Worm (Caenorhabditis elegans) whole organism, L4 larva: Measurements from ENCODE around the gene msp-76.

Experiments used
- F10B5.3 ChIP-seq: sonication (generic microtip); optimal IDR thresholded peaks from 2 replicates; lab custom pipeline; 2016; ENCODE audit warnings: mild to moderate bottlenecking, missing genetic modification characterization, missing compliant biosample characterization
- F26F4.8 ChIP-seq: fragments of 200-800 bp; sonication (Bioruptor generic); conservative IDR thresholded peaks from 2 replicates; pipeline ENCODE4 v1.3.6; 2022; ENCODE audit warnings: missing genetic modification characterization, missing compliant biosample characterization
- F37D6.2 ChIP-seq: sonication (generic microtip); optimal IDR thresholded peaks from 2 replicates; lab custom pipeline; 2016; ENCODE audit warnings: mild to moderate bottlenecking, missing genetic modification characterization, missing compliant biosample characterization
- F44E2.7 ChIP-seq: fragments of 200-800 bp; sonication (Bioruptor generic); IDR thresholded peaks from 2 replicates; pipeline ENCODE4 v2.1.2; 2022; ENCODE audit warnings: missing genetic modification characterization, missing compliant biosample characterization
- T26A8.4 ChIP-seq: fragments of 200-800 bp; sonication (Bioruptor generic); IDR thresholded peaks from 2 replicates; pipeline ENCODE4 v1.3.6; 2022; ENCODE audit warnings: missing genetic modification characterization, missing compliant biosample characterization
- Y48G9A.11 ChIP-seq: fragments of 200-800 bp; sonication (Bioruptor generic); IDR thresholded peaks from 2 replicates; pipeline ENCODE4 v1.3.6; 2022; ENCODE audit warnings: missing genetic modification reagents, missing genetic modification characterization, missing compliant biosample characterization
- ZK337.2 ChIP-seq: fragments of 200-800 bp; sonication (Bioruptor generic); IDR thresholded peaks from 2 replicates; pipeline ENCODE4 v1.3.6; 2022; ENCODE audit warnings: missing genetic modification reagents, missing genetic modification characterization, missing compliant biosample characterization
- aha-1 ChIP-seq: fragments of 150-350 bp; peaks from one replicate; lab custom pipeline; 2014; ENCODE audit warnings: missing biosample characterization, missing genetic modification characterization
- ama-1 ChIP-seq: fragments of 150-350 bp; optimal IDR thresholded peaks from 2 replicates; lab custom pipeline; 2014; ENCODE audit warnings: inconsistent platforms, mixed read lengths
- ceh-20 ChIP-seq: fragments of 200-800 bp; sonication (Bioruptor generic); IDR thresholded peaks from 2 replicates; pipeline ENCODE4 v1.3.6; 2022; ENCODE audit warnings: missing genetic modification reagents, missing genetic modification characterization, missing compliant biosample characterization
- ctbp-1 ChIP-seq: fragments of 200-800 bp; sonication (Bioruptor generic); IDR thresholded peaks from 2 replicates; pipeline ENCODE4 v1.3.6; 2022; ENCODE audit warnings: missing genetic modification reagents, missing genetic modification characterization, missing compliant biosample characterization
- daf-19 ChIP-seq: fragments of 200-800 bp; sonication (Bioruptor generic); conservative IDR thresholded peaks from 2 replicates; pipeline ENCODE4 v1.3.6; 2022; ENCODE audit warnings: missing genetic modification characterization, missing compliant biosample characterization
- dmd-8 ChIP-seq: fragments of 200-800 bp; sonication (Bioruptor generic); IDR thresholded peaks from 2 replicates; pipeline ENCODE4 v1.3.6; 2022; ENCODE audit warnings: missing genetic modification characterization, missing compliant biosample characterization
- dmd-9 ChIP-seq: fragments of 200-800 bp; sonication (Bioruptor generic); IDR thresholded peaks from 2 replicates; pipeline ENCODE4 v1.3.6; 2022; ENCODE audit warnings: missing genetic modification reagents, missing genetic modification characterization, missing compliant biosample characterization
- dpl-1 ChIP-seq: fragments of 150-350 bp; optimal IDR thresholded peaks from 2 replicates; lab custom pipeline; 2014; ENCODE audit warnings: missing biosample characterization, missing genetic modification reagents, missing genetic modification characterization
- dve-1 ChIP-seq: sonication (generic microtip); optimal IDR thresholded peaks from 2 replicates; lab custom pipeline; 2017; ENCODE audit warnings: antibody characterized with exemption, mild to moderate bottlenecking, missing genetic modification characterization, missing compliant biosample characterization; ENCODE audit not compliant: insufficient read depth
- egl-27 ChIP-seq: sonication (generic microtip); optimal IDR thresholded peaks from 3 replicates; lab custom pipeline; 2017; ENCODE audit warnings: missing biosample characterization, missing genetic modification reagents, missing genetic modification characterization
- fkh-10 ChIP-seq: fragments of 150-350 bp; optimal IDR thresholded peaks from 2 replicates; lab custom pipeline; 2014; ENCODE audit warnings: missing biosample characterization, missing genetic modification reagents, missing genetic modification characterization
- fos-1 ChIP-seq: fragments of 150-350 bp; optimal IDR thresholded peaks from 2 replicates; lab custom pipeline; 2014; ENCODE audit warnings: missing biosample characterization, missing genetic modification characterization
- hlh-11 ChIP-seq: fragments of 200-800 bp; sonication (Bioruptor generic); optimal IDR thresholded peaks from 2 replicates; lab custom pipeline; 2018; ENCODE audit warnings: mild to moderate bottlenecking, missing genetic modification characterization, missing compliant biosample characterization
- hlh-30 ChIP-seq: sonication (generic microtip); optimal IDR thresholded peaks from 2 replicates; lab custom pipeline; 2017; ENCODE audit warnings: antibody characterized with exemption, mild to moderate bottlenecking, missing genetic modification characterization, missing compliant biosample characterization; ENCODE audit not compliant: insufficient read depth
- lin-39 ChIP-seq: fragments of 150-350 bp; optimal IDR thresholded peaks from 2 replicates; lab custom pipeline; 2014; ENCODE audit warnings: missing biosample characterization, missing genetic modification reagents, missing genetic modification characterization
- mdt-29 ChIP-seq: fragments of 200-800 bp; sonication (Bioruptor generic); IDR thresholded peaks from 2 replicates; pipeline ENCODE4 v1.3.6; 2022; ENCODE audit warnings: missing genetic modification reagents, missing genetic modification characterization, missing compliant biosample characterization
- mes-2 ChIP-seq: sonication (generic microtip); optimal IDR thresholded peaks from 2 replicates; lab custom pipeline; 2016; ENCODE audit warnings: missing genotype, mild to moderate bottlenecking, missing genetic modification characterization, missing compliant biosample characterization; ENCODE audit not compliant: poor library complexity, severe bottlenecking
- mxl-2 ChIP-seq: fragments of 200-800 bp; sonication (Bioruptor generic); conservative IDR thresholded peaks from 2 replicates; pipeline ENCODE4 v1.3.6; 2022; ENCODE audit warnings: missing genetic modification reagents, missing genetic modification characterization, missing compliant biosample characterization
- mxl-3 ChIP-seq: fragments of 200-800 bp; sonication (Bioruptor generic); optimal IDR thresholded peaks from 2 replicates; lab custom pipeline; 2018; ENCODE audit warnings: mild to moderate bottlenecking, missing genetic modification characterization, missing compliant biosample characterization
- nhr-42 ChIP-seq: fragments of 200-800 bp; sonication (Bioruptor generic); IDR thresholded peaks from 2 replicates; pipeline ENCODE4 v1.3.6; 2022; ENCODE audit warnings: missing genetic modification characterization, missing compliant biosample characterization
- nhr-6 ChIP-seq: fragments of 150-350 bp; optimal IDR thresholded peaks from 2 replicates; lab custom pipeline; 2014; ENCODE audit warnings: missing biosample characterization, missing genetic modification characterization
- pqm-1 ChIP-seq: sonication (generic microtip); optimal IDR thresholded peaks from 2 replicates; lab custom pipeline; 2017; ENCODE audit warnings: missing biosample characterization, missing genetic modification characterization
- saeg-2 ChIP-seq: fragments of 200-800 bp; sonication (Bioruptor generic); IDR thresholded peaks from 2 replicates; pipeline ENCODE4 v1.3.6; 2022; ENCODE audit warnings: missing genetic modification reagents, missing genetic modification characterization, missing compliant biosample characterization
- set-16 ChIP-seq: fragments of 200-800 bp; sonication (Bioruptor generic); IDR thresholded peaks from 2 replicates; pipeline ENCODE4 v1.3.6; 2022; ENCODE audit warnings: missing genetic modification reagents, missing genetic modification characterization, missing compliant biosample characterization
- snpc-1.2 ChIP-seq: fragments of 200-800 bp; sonication (Bioruptor generic); IDR thresholded peaks from 2 replicates; pipeline ENCODE4 v1.3.6; 2022; ENCODE audit warnings: missing genetic modification reagents, missing genetic modification characterization, missing compliant biosample characterization
- snpc-4 ChIP-seq: fragments of 150-350 bp; optimal IDR thresholded peaks from 2 replicates; lab custom pipeline; 2014; ENCODE audit warnings: missing biosample characterization, missing genetic modification characterization
- spr-1 ChIP-seq: sonication (generic microtip); optimal IDR thresholded peaks from 2 replicates; lab custom pipeline; 2016; ENCODE audit warnings: mild to moderate bottlenecking, missing genetic modification characterization, missing compliant biosample characterization
- spr-3 ChIP-seq: fragments of 200-800 bp; sonication (Bioruptor generic); optimal IDR thresholded peaks from 2 replicates; lab custom pipeline; 2018; ENCODE audit warnings: mild to moderate bottlenecking, missing genetic modification characterization, missing compliant biosample characterization
- zfp-2 ChIP-seq: sonication (generic microtip); optimal IDR thresholded peaks from 2 replicates; lab custom pipeline; 2016; ENCODE audit warnings: mild to moderate bottlenecking, missing genetic modification characterization, missing compliant biosample characterization
- zip-11 ChIP-seq: fragments of 200-800 bp; sonication (Bioruptor generic); IDR thresholded peaks from 2 replicates; pipeline ENCODE4 v1.3.6; 2022; ENCODE audit warnings: missing genetic modification characterization, missing compliant biosample characterization
- ztf-11 ChIP-seq: fragments of 150-350 bp; optimal IDR thresholded peaks from 2 replicates; lab custom pipeline; 2014; ENCODE audit warnings: missing biosample characterization, missing genetic modification characterization

The msp-76 gene

ce11 chrIV:9683433-9683832 lies 5.4 kb upstream of the msp-76 start, which contains the start of the genes htas-1 and ZK1251.3:
TSS of gene htas-1 (minus strand) at chrIV:9683533.
TSS of gene ZK1251.3 (plus strand) at chrIV:9683658.
- TF ChIP-seq aha-1 (tag; lab: Kevin White, UChicago) (no peak), mxl-2 (GFP tag; lab: Robert Waterston, UW) (no peak), snpc-1.2 (GFP tag; lab: Robert Waterston, UW) (no peak), F37D6.2 (tag; lab: Kevin White, UChicago) (no peak), mes-2 (no peak), hlh-30 (tag; lab: Kevin White, UChicago) (no peak), F26F4.8 (no peak), daf-19 (GFP tag; lab: Robert Waterston, UW) (no peak), Y48G9A.11 (GFP tag; lab: Robert Waterston, UW) (no peak), fos-1 (tag; lab: Kevin White, UChicago) (no peak), ceh-20 (no peak), F44E2.7 (GFP tag; lab: Robert Waterston, UW) (no peak), T26A8.4 (GFP tag; lab: Robert Waterston, UW) (no peak), mdt-29 (no peak), set-16 (GFP tag; lab: Robert Waterston, UW) (no peak), mxl-3 (GFP tag; lab: Kevin White, UChicago) (no peak), nhr-42 (GFP tag; lab: Robert Waterston, UW) (no peak)

ce11 chrIV:9690644-9691043 lies 1.8 kb downstream of the msp-76 start, which contains the start of gene sdz-36:
TSS of gene sdz-36 (plus strand) at chrIV:9690944.
- TF ChIP-seq saeg-2 (no peak), ZK337.2 (GFP tag; lab: Robert Waterston, UW) (no peak), spr-1 (tag; lab: Kevin White, UChicago) (no peak), dve-1 (tag; lab: Kevin White, UChicago) (no peak), dmd-8 (GFP tag; lab: Robert Waterston, UW) (no peak), fkh-10 (no peak), snpc-4 (tag; lab: Kevin White, UChicago) (no peak), ctbp-1 (GFP tag; lab: Robert Waterston, UW) (no peak), ama-1 (lab: Kevin White, UChicago) (no peak), lin-39 (tag; lab: Kevin White, UChicago) (no peak), zfp-2 (tag; lab: Kevin White, UChicago) (no peak), zip-11 (GFP tag; lab: Robert Waterston, UW) (no peak), dpl-1 (no peak), T26A8.4 (GFP tag; lab: Robert Waterston, UW) (no peak), ztf-11 (tag; lab: Kevin White, UChicago) (no peak)

DNA sequence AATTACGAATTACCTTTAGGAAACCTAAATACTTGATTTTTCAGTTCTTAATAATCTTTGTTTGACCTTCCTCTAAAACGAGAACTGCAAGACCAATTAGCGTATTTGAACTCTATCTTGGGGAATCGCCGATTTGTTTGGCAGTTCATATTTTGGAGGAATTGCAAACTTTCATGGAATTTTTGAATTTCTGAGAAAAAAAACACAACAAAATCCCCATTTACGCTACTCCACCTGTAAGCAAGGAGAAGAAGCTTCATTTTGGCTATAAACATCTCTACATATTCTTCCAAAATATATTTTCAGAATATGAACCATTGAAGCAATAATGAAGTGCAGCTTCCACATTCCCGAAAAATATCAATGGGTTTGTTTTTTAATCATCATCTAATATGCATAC lies 4.1 kb downstream of the msp-76 start, which contains the start of gene twk-9:
twk-9 (plus strand) TSS at position 301 of the 400 bp plus-strand sequence.
- no peak for TF ChIP-seq spr-3 (GFP tag; lab: Kevin White, UChicago)
- no peak for TF ChIP-seq F10B5.3
- no peak for TF ChIP-seq mxl-2 (GFP tag; lab: Robert Waterston, UW)
- TF ChIP-seq T26A8.4 (GFP tag; lab: Robert Waterston, UW) = no peak
- TF ChIP-seq nhr-6 = no peak
- TF ChIP-seq egl-27 = no peak
- TF ChIP-seq pqm-1 (tag; lab: Kevin White, UChicago) = no peak
- TF ChIP-seq daf-19 (GFP tag; lab: Robert Waterston, UW) = no peak
- no peak for TF ChIP-seq hlh-11 (tag; lab: Kevin White, UChicago)
- TF ChIP-seq dmd-9 (GFP tag; lab: Robert Waterston, UW) = no peak
